Worm (Caenorhabditis elegans): ENCODE data around the gene mai-1.

The mai-1 gene

ce11 chrX:3116033-3116876 lies at the start of gene mai-1:
Gene mai-1 (minus strand): TSS chrX:3116589.
- TF ChIP-seq ceh-9 (tag; optimal IDR thresholded peaks at IDR 0.05): no peak
- TF ChIP-seq nhr-25 (tag; optimal IDR thresholded peaks at IDR 0.05): no peak
- peak; percentile 25 for TF ChIP-seq elt-2 (tag; optimal IDR thresholded peaks at IDR 0.05)
- peak; percentile 52 for TF ChIP-seq fkh-10 (GFP tag; optimal IDR thresholded peaks at IDR 0.05)
- TF ChIP-seq elt-3 (tag; optimal IDR thresholded peaks at IDR 0.05): peak in 1 of 3 experiments; percentile 22
- no peak for TF ChIP-seq nhr-43 (tag; optimal IDR thresholded peaks at IDR 0.05; ENCODE audit: poor library complexity, severe bottlenecking)
- TF ChIP-seq nhr-237 (tag; optimal IDR thresholded peaks at IDR 0.05): no peak
- TF ChIP-seq fkh-2 (tag; optimal IDR thresholded peaks at IDR 0.05): no peak
- TF ChIP-seq mdl-1 (tag; optimal IDR thresholded peaks at IDR 0.05): no peak
- TF ChIP-seq hmg-11 (tag; optimal IDR thresholded peaks at IDR 0.05): peak; percentile 68
- peak; percentile 71 for TF ChIP-seq nfya-1 (tag; optimal IDR thresholded peaks at IDR 0.05; ENCODE audit: insufficient read depth)
- no peak for TF ChIP-seq R02D3.7 (tag; optimal IDR thresholded peaks at IDR 0.05)
- peak; percentile 94 for TF ChIP-seq ama-1 (optimal IDR thresholded peaks at IDR 0.05)
- no peak for TF ChIP-seq snpc-4 (tag; optimal IDR thresholded peaks at IDR 0.05)
- no peak for TF ChIP-seq skn-1 (tag; optimal IDR thresholded peaks at IDR 0.05)
- TF ChIP-seq lin-39 (tag; optimal IDR thresholded peaks at IDR 0.05): peak; percentile 87
- TF ChIP-seq daf-12 (tag; optimal IDR thresholded peaks at IDR 0.05): no peak
- no peak for TF ChIP-seq ztf-11 (tag; optimal IDR thresholded peaks at IDR 0.05)
- peak; percentile 90 for TF ChIP-seq egl-5 (tag; optimal IDR thresholded peaks at IDR 0.05)
- TF ChIP-seq zag-1 (tag; optimal IDR thresholded peaks at IDR 0.05): peak; percentile 43
- TF ChIP-seq tbx-2 (tag; optimal IDR thresholded peaks at IDR 0.05): peak; percentile 31

- TF ChIP-seq elt-2 (tag; optimal IDR thresholded peaks at IDR 0.05): peak; percentile 61
- TF ChIP-seq egl-27 (tag; optimal IDR thresholded peaks at IDR 0.05): no peak
- TF ChIP-seq pqm-1 (tag; optimal IDR thresholded peaks at IDR 0.05): peak; percentile 29
These were observed 49.2 kb upstream of the mai-1 start, which contains the start of gene pfut-1 for ce11 chrX:3165569-3165968. Gene pfut-1 (plus strand): TSS chrX:3165826.

ce11 chrX:3163972-3164575 lies 47.7 kb upstream of the mai-1 start, which contains the start of gene syx-6:
Gene syx-6 (plus strand): TSS chrX:3164525.
- no peak for TF ChIP-seq nhr-67 (tag; optimal IDR thresholded peaks at IDR 0.05)
- no peak for TF ChIP-seq fkh-10 (GFP tag; optimal IDR thresholded peaks at IDR 0.05)
- no peak for TF ChIP-seq aly-2 (tag; optimal IDR thresholded peaks at IDR 0.05)
- TF ChIP-seq ceh-9 (tag; optimal IDR thresholded peaks at IDR 0.05): no peak
- TF ChIP-seq elt-1 (tag; optimal IDR thresholded peaks at IDR 0.05): peak; percentile 72
- TF ChIP-seq tbx-2 (tag; optimal IDR thresholded peaks at IDR 0.05): no peak
- TF ChIP-seq nhr-23 (tag; optimal IDR thresholded peaks at IDR 0.05): no peak
- TF ChIP-seq elt-2 (tag; optimal IDR thresholded peaks at IDR 0.05): peak; percentile 56
- no peak for TF ChIP-seq pha-4 (tag; optimal IDR thresholded peaks at IDR 0.05)
- TF ChIP-seq R02D3.7 (tag; optimal IDR thresholded peaks at IDR 0.05): no peak
- TF ChIP-seq nhr-76 (tag; optimal IDR thresholded peaks at IDR 0.05): no peak
- no peak for TF ChIP-seq jun-1 (tag; optimal IDR thresholded peaks at IDR 0.05)

ce11 chrX:3159542-3159941 lies 43.2 kb upstream of the mai-1 start, which contains the start of gene gcc-1:
Gene gcc-1 (plus strand): TSS chrX:3159940.
- TF ChIP-seq nhr-25 (tag; optimal IDR thresholded peaks at IDR 0.05): peak; percentile 69
- peak; percentile 47 for TF ChIP-seq nfya-1 (tag; optimal IDR thresholded peaks at IDR 0.05; ENCODE audit: insufficient read depth)
- TF ChIP-seq pha-4 (tag; optimal IDR thresholded peaks at IDR 0.05): peak; percentile 58
- peak; percentile 90 for TF ChIP-seq R02D3.7 (tag; optimal IDR thresholded peaks at IDR 0.05)
- TF ChIP-seq nhr-23 (tag; optimal IDR thresholded peaks at IDR 0.05): peak; percentile 58
- peak; percentile 56 for TF ChIP-seq nhr-43 (tag; optimal IDR thresholded peaks at IDR 0.05; ENCODE audit: poor library complexity, severe bottlenecking)
- peak; percentile 12 for TF ChIP-seq elt-2 (tag; optimal IDR thresholded peaks at IDR 0.05)
- no peak for TF ChIP-seq skn-1 (tag; optimal IDR thresholded peaks at IDR 0.05)
- TF ChIP-seq nhr-67 (tag; optimal IDR thresholded peaks at IDR 0.05): no peak
- TF ChIP-seq lin-39 (tag; optimal IDR thresholded peaks at IDR 0.05): peak; percentile 58
- peak; percentile 15 for TF ChIP-seq lin-15B (tag; optimal IDR thresholded peaks at IDR 0.05)
- TF ChIP-seq hmg-11 (tag; optimal IDR thresholded peaks at IDR 0.05): peak; percentile 19
- no peak for TF ChIP-seq tbx-2 (tag; optimal IDR thresholded peaks at IDR 0.05)
